Worm (Caenorhabditis elegans) whole organism, L1 larva: ENCODE results near the gene nhr-108.

Experiments used
- C16A3.4 ChIP-seq: fragments of 150-350 bp; optimal IDR thresholded peaks from 2 replicates; lab custom pipeline; 2014; ENCODE audit warnings: missing biosample characterization, missing genetic modification characterization
- C34B4.2 ChIP-seq: sonication (generic microtip); optimal IDR thresholded peaks from 2 replicates; lab custom pipeline; 2017; ENCODE audit warnings: mild to moderate bottlenecking, missing genetic modification characterization, missing compliant biosample characterization
- F16B12.6 ChIP-seq: fragments of 150-350 bp; optimal IDR thresholded peaks from 2 replicates; lab custom pipeline; 2014; ENCODE audit warnings: missing biosample characterization, missing genetic modification characterization
- ceh-63 ChIP-seq: fragments of 200-800 bp; sonication (Bioruptor generic); optimal IDR thresholded peaks from 2 replicates; lab custom pipeline; 2018; ENCODE audit warnings: mild to moderate bottlenecking, missing genetic modification characterization, missing compliant biosample characterization
- ceh-82 ChIP-seq, 3 experiments: fragments of 150-350 bp in 1 of 3; sonication (generic microtip) in 2 of 3; optimal IDR thresholded peaks; 2 replicates each; lab custom pipeline; 2014 to 2017; ENCODE audit warnings: missing biosample characterization in 3 of 3, missing genetic modification characterization in 3 of 3
- efl-1 ChIP-seq, 4 experiments: fragments of 150-350 bp; optimal IDR thresholded peaks in 3 of 4; peaks in 1 of 4; 1 replicate in 1 of 4; 2 replicates in 3 of 4; lab custom pipeline; 2014; ENCODE audit warnings: missing biosample characterization in 2 of 4, missing genetic modification characterization in 2 of 4, missing genetic modification reagents in 2 of 4
- efl-3 ChIP-seq: fragments of 200-800 bp; sonication (Bioruptor generic); optimal IDR thresholded peaks from 2 replicates; lab custom pipeline; 2018; ENCODE audit warnings: mild to moderate bottlenecking, missing genetic modification characterization, missing compliant biosample characterization
- egl-13 ChIP-seq: sonication (generic microtip); optimal IDR thresholded peaks from 2 replicates; lab custom pipeline; 2016; ENCODE audit warnings: missing genotype, missing genetic modification reagents, missing genetic modification characterization, missing compliant biosample characterization
- egl-27 ChIP-seq, 2 experiments: fragments of 150-350 bp in 1 of 2; sonication (generic microtip); optimal IDR thresholded peaks; 3 replicates each; lab custom pipeline; 2017 to 2018; ENCODE audit warnings: missing biosample characterization in 2 of 2, missing genetic modification characterization in 2 of 2, missing genetic modification reagents in 2 of 2
- elt-2 ChIP-seq: sonication (generic microtip); optimal IDR thresholded peaks from 2 replicates; lab custom pipeline; 2016; ENCODE audit warnings: missing genetic modification characterization, mild to moderate bottlenecking, inconsistent platforms, missing compliant biosample characterization, missing genetic modification reagents
- ets-5 ChIP-seq: fragments of 200-800 bp; sonication (Bioruptor generic); IDR thresholded peaks from 2 replicates; pipeline ENCODE4 v1.3.6; 2022; ENCODE audit warnings: missing genetic modification characterization, missing compliant biosample characterization
- fkh-8 ChIP-seq: sonication (generic microtip); optimal IDR thresholded peaks from 2 replicates; lab custom pipeline; 2016; ENCODE audit warnings: mild to moderate bottlenecking, missing genetic modification characterization, missing compliant biosample characterization
- fos-1 ChIP-seq: fragments of 150-350 bp; optimal IDR thresholded peaks from 2 replicates; lab custom pipeline; 2014; ENCODE audit warnings: missing biosample characterization, missing genetic modification characterization
- hlh-17 ChIP-seq: fragments of 200-800 bp; sonication (Bioruptor generic); optimal IDR thresholded peaks from 2 replicates; lab custom pipeline; 2018; ENCODE audit warnings: missing genetic modification characterization, mild to moderate bottlenecking, missing compliant biosample characterization, moderate library complexity, borderline replicate concordance
- hlh-4 ChIP-seq: sonication (generic microtip); optimal IDR thresholded peaks from 2 replicates; lab custom pipeline; 2016; ENCODE audit warnings: mild to moderate bottlenecking, missing genetic modification characterization, missing compliant biosample characterization
- hpl-2 ChIP-seq: fragments of 150-350 bp; optimal IDR thresholded peaks from 2 replicates; lab custom pipeline; 2014; ENCODE audit warnings: missing biosample characterization, missing genetic modification reagents, missing genetic modification characterization
- isw-1 ChIP-seq: fragments of 200-800 bp; sonication (Bioruptor generic); IDR thresholded peaks from 2 replicates; pipeline ENCODE4 v1.3.6; 2022; ENCODE audit warnings: missing genetic modification characterization, missing compliant biosample characterization
- jun-1 ChIP-seq: fragments of 150-350 bp; optimal IDR thresholded peaks from 2 replicates; lab custom pipeline; 2014; ENCODE audit warnings: missing biosample characterization, missing genetic modification reagents, missing genetic modification characterization
- lin-13 ChIP-seq: fragments of 150-350 bp; optimal IDR thresholded peaks from 2 replicates; lab custom pipeline; 2014; ENCODE audit warnings: missing biosample characterization, missing genetic modification reagents, missing genetic modification characterization
- lin-14 ChIP-seq: fragments of 200-800 bp; sonication (Bioruptor generic); optimal IDR thresholded peaks from 2 replicates; lab custom pipeline; 2018; ENCODE audit warnings: mild to moderate bottlenecking, missing genetic modification characterization, moderate library complexity, missing compliant biosample characterization
- lir-3 ChIP-seq: sonication (generic microtip); optimal IDR thresholded peaks from 2 replicates; lab custom pipeline; 2016; ENCODE audit warnings: mild to moderate bottlenecking, missing genetic modification characterization, moderate library complexity, missing compliant biosample characterization; ENCODE audit not compliant: poor library complexity
- mdl-1 ChIP-seq, 2 experiments: fragments of 150-350 bp; optimal IDR thresholded peaks; 2 replicates each; lab custom pipeline; 2014 to 2017; ENCODE audit warnings: missing biosample characterization in 2 of 2, missing genetic modification characterization in 2 of 2, inconsistent platforms in 1 of 2
- mef-2 ChIP-seq: fragments of 150-350 bp; optimal IDR thresholded peaks from 2 replicates; lab custom pipeline; 2014; ENCODE audit warnings: missing biosample characterization, missing genetic modification characterization
- mep-1 ChIP-seq: fragments of 150-350 bp; optimal IDR thresholded peaks from 2 replicates; lab custom pipeline; 2014; ENCODE audit warnings: missing biosample characterization, missing genetic modification characterization
- nhr-11 ChIP-seq: fragments of 150-350 bp; optimal IDR thresholded peaks from 2 replicates; lab custom pipeline; 2014; ENCODE audit warnings: missing biosample characterization, missing genetic modification characterization
- nhr-12 ChIP-seq: sonication (generic microtip); optimal IDR thresholded peaks from 2 replicates; lab custom pipeline; 2017; ENCODE audit warnings: missing biosample characterization, missing genetic modification characterization
- nhr-28 ChIP-seq: fragments of 150-350 bp; optimal IDR thresholded peaks from 2 replicates; lab custom pipeline; 2014; ENCODE audit warnings: missing biosample characterization, missing genetic modification characterization
- nhr-47 ChIP-seq: sonication (generic microtip); optimal IDR thresholded peaks from 2 replicates; lab custom pipeline; 2016; ENCODE audit warnings: mild to moderate bottlenecking, missing genetic modification characterization, moderate library complexity, missing compliant biosample characterization
- nhr-76 ChIP-seq: sonication (generic microtip); optimal IDR thresholded peaks from 2 replicates; lab custom pipeline; 2017; ENCODE audit warnings: missing biosample characterization, missing genetic modification characterization
- nhr-85 ChIP-seq: sonication (generic microtip); peaks from one replicate; lab custom pipeline; 2016; ENCODE audit warnings: missing genetic modification characterization, inconsistent platforms, missing compliant biosample characterization
- nhr-90 ChIP-seq: sonication (generic microtip); optimal IDR thresholded peaks from 2 replicates; lab custom pipeline; 2016; ENCODE audit warnings: mild to moderate bottlenecking, missing genetic modification characterization, missing compliant biosample characterization; ENCODE audit not compliant: poor library complexity
- pqm-1 ChIP-seq: sonication (generic microtip); optimal IDR thresholded peaks from 3 replicates; lab custom pipeline; 2017; ENCODE audit warnings: missing biosample characterization, missing genetic modification characterization
- snpc-4 ChIP-seq: fragments of 150-350 bp; optimal IDR thresholded peaks from 2 replicates; lab custom pipeline; 2014; ENCODE audit warnings: missing biosample characterization, missing genetic modification characterization
- snu-23 ChIP-seq: sonication (generic microtip); optimal IDR thresholded peaks from 2 replicates; lab custom pipeline; 2016; ENCODE audit warnings: missing genetic modification characterization, missing compliant biosample characterization
- sox-4 ChIP-seq: sonication (generic microtip); optimal IDR thresholded peaks from 2 replicates; lab custom pipeline; 2016; ENCODE audit warnings: missing genetic modification characterization, missing compliant biosample characterization
- sup-37 ChIP-seq: fragments of 200-800 bp; sonication (Bioruptor generic); optimal IDR thresholded peaks from 2 replicates; lab custom pipeline; 2018; ENCODE audit warnings: mild to moderate bottlenecking, missing genetic modification characterization, missing compliant biosample characterization
- swsn-7 ChIP-seq: sonication (generic microtip); optimal IDR thresholded peaks from 2 replicates; lab custom pipeline; 2016; ENCODE audit warnings: missing genetic modification characterization, missing compliant biosample characterization
- tbx-2 ChIP-seq: sonication (generic microtip); optimal IDR thresholded peaks from 2 replicates; lab custom pipeline; 2016; ENCODE audit warnings: missing genetic modification characterization, missing compliant biosample characterization

The nhr-108 gene

ce11 chrV:15920273-15920672 lies 4.0 kb downstream of the nhr-108 start, which contains the start of gene F35E8.10:
TSS of gene F35E8.10 (minus strand) at chrV:15920373.
- no peak for TF ChIP-seq mep-1 (tag; lab: Kevin White, UChicago)
- no peak for TF ChIP-seq efl-1 (optimal IDR thresholded peaks at IDR 0.05; lab: Kevin White, UChicago)
- TF ChIP-seq efl-1 (GFP tag; optimal IDR thresholded peaks at IDR 0.05 in 1 of 2; lab: Kevin White, UChicago): no peak
- no peak for TF ChIP-seq F16B12.6
- TF ChIP-seq C34B4.2 (tag; lab: Kevin White, UChicago): no peak
- no peak for TF ChIP-seq fkh-8 (tag; lab: Kevin White, UChicago)
- no peak for TF ChIP-seq hlh-4 (tag; lab: Kevin White, UChicago)
- TF ChIP-seq isw-1: no peak
- no peak for TF ChIP-seq snu-23 (GFP tag; lab: Kevin White, UChicago)

DNA sequence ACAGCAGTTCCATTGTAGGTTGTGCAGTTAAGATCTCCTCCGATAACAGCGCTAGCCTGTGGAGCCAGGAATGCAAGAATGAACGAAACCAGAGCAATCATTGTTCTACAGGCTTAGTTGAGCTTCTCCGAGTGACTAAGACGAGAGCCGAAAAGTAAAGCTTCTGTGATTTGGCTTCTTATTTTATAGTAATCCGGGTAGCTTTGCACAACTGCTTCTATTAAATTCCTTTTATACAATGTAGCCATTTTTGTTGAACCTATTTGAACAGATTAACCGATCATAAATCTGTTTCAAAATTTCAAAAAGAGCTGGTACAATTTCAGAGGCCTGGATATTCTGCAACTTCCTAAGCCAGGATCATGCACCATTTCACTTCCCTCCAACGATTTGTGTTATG lies 6.8 kb downstream of the nhr-108 start, which contains the start of gene F35E8.9:
F35E8.9 (minus strand) TSS at position 101 of the 400 bp plus-strand sequence.
- TF ChIP-seq nhr-76 (tag; lab: Kevin White, UChicago) (no peak), nhr-85 (tag; lab: Kevin White, UChicago) (no peak)

DNA sequence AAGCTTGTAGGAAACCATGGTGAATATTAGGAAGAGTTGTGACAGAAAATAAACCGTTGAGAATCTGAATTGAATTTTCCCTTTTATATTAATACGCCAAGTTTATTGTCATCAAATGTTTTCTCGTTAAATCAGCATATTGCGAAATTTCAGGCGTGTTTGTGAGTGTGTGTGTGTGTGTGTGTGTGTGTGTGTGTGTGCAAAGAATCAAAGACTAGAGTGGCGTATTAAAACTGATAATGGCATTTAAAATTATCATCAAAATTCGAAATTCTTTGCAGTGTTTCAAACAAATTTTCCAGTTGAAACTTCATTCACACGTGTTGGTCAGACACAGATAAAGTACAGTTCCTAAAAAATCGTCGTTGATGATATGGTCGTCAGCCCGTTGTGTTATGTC lies 8.4 kb downstream of the nhr-108 start, which contains the start of gene gst-38:
gst-38 (minus strand) TSS at position 152 of the 400 bp plus-strand sequence.
- TF ChIP-seq elt-2 (tag; lab: Kevin White, UChicago) (peak; percentile 85), ceh-63 (GFP tag; lab: Kevin White, UChicago) (no peak), efl-3 (GFP tag; lab: Kevin White, UChicago) (no peak)

DNA sequence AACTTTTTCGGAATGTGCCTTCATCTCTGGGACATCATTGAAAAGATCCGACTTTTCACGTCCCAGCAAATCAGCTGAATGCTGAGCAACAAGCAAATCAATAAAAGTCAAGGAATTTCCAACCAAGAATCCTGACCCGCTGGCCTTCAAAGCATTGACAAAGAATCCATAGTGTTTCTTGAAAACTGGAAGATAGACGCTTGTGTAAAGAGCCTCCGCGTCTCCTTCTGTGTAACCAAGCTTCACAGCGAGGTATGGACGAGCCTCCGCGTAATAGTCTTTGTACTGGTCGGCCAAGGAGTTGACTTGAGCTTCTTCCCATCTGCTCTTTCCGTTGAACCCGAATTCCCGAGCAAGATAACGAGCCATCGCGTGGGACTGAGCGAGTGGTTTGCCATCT lies 9.0 kb downstream of the nhr-108 start:
- no peak for TF ChIP-seq tbx-2
- no peak for TF ChIP-seq nhr-11 (tag; lab: Kevin White, UChicago)

- no peak for TF ChIP-seq ceh-63 (GFP tag; lab: Kevin White, UChicago)
- TF ChIP-seq fos-1 (tag; lab: Kevin White, UChicago): no peak
- no peak for TF ChIP-seq lin-14
- TF ChIP-seq hlh-17 (GFP tag; lab: Kevin White, UChicago): no peak
- no peak for TF ChIP-seq swsn-7 (tag; lab: Kevin White, UChicago)
- no peak for TF ChIP-seq mdl-1 (tag; optimal IDR thresholded peaks at IDR 0.05; lab: Kevin White, UChicago)
- TF ChIP-seq nhr-12 (tag; lab: Kevin White, UChicago): no peak
- no peak for TF ChIP-seq snpc-4 (tag; lab: Kevin White, UChicago)
- TF ChIP-seq C34B4.2 (tag; lab: Kevin White, UChicago): no peak
- no peak for TF ChIP-seq sup-37 (GFP tag; lab: Kevin White, UChicago)
- TF ChIP-seq lir-3 (tag; lab: Kevin White, UChicago): no peak
- no peak for TF ChIP-seq C16A3.4
- TF ChIP-seq nhr-90 (tag; lab: Kevin White, UChicago): no peak
- TF ChIP-seq efl-3 (GFP tag; lab: Kevin White, UChicago): no peak
- TF ChIP-seq egl-13 (tag; lab: Kevin White, UChicago): no peak
- no peak for TF ChIP-seq jun-1
- no peak for TF ChIP-seq nhr-28
- no peak for TF ChIP-seq ets-5
Observed at ce11 chrV:15914774-15915173, 9.5 kb downstream of the nhr-108 start.

DNA sequence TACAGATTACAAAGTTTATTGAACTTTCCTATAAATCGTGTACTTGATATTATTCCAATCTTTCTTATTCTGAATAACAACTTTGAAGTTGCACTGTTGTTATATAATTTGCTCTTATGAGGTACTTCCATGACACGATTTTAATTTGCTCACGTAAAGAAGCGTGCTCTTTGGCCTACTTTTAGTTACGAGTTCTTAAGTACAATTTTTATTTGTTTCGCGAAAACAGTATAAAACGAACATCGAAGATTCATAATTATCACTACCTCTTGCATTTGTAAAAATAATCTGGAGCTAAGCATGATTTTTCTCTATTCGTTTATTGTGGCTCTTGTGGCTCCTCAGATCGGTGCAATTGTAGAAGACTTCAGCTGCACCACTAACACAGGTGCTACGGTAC lies 10.6 kb downstream of the nhr-108 start, which contains the start of gene F35E8.7:
F35E8.7 (plus strand) TSS at position 301 of the 400 bp plus-strand sequence.
- TF ChIP-seq ceh-82 (tag; optimal IDR thresholded peaks at IDR 0.05; lab: Kevin White, UChicago) (no peak), lin-13 (GFP tag; lab: Kevin White, UChicago) (no peak), hpl-2 (no peak), pqm-1 (tag; lab: Kevin White, UChicago) (no peak), egl-27 (tag; optimal IDR thresholded peaks at IDR 0.05; lab: Kevin White, UChicago) (no peak), mef-2 (tag; lab: Kevin White, UChicago) (no peak), mdl-1 (tag; optimal IDR thresholded peaks at IDR 0.05; lab: Kevin White, UChicago) (no peak), nhr-47 (tag; lab: Kevin White, UChicago) (no peak), sox-4 (no peak)
